Worm (Caenorhabditis elegans) whole organism, mixed stage, embryonic: ENCODE data around the gene picc-1.
A peak's percentile ranks its signal among the peaks of the same experiment; 100 is the strongest.

Experiments used
- M03D4.4 ChIP-seq: sonication (generic microtip); optimal IDR thresholded peaks from 2 replicates; lab custom pipeline; 2017; ENCODE audit warnings: mild to moderate bottlenecking, missing genetic modification characterization, missing compliant biosample characterization
- bed-3 ChIP-seq: fragments of 200-800 bp; sonication (Bioruptor generic); optimal IDR thresholded peaks from 3 replicates; lab custom pipeline; 2018; ENCODE audit warnings: mild to moderate bottlenecking, missing genetic modification characterization, moderate library complexity, missing compliant biosample characterization
- ceh-39 ChIP-seq: fragments of 150-350 bp; optimal IDR thresholded peaks from 2 replicates; lab custom pipeline; 2014; ENCODE audit warnings: missing biosample characterization, missing genetic modification characterization
- ceh-83 ChIP-seq: fragments of 200-800 bp; sonication (Bioruptor generic); optimal IDR thresholded peaks from 2 replicates; lab custom pipeline; 2018; ENCODE audit warnings: mild to moderate bottlenecking, missing genetic modification characterization, missing compliant biosample characterization
- ces-1 ChIP-seq: fragments of 150-350 bp; optimal IDR thresholded peaks from 2 replicates; lab custom pipeline; 2014; ENCODE audit warnings: missing biosample characterization, missing genetic modification reagents, missing genetic modification characterization
- cnd-1 ChIP-seq: fragments of 200-800 bp; sonication (Bioruptor generic); optimal IDR thresholded peaks from 2 replicates; lab custom pipeline; 2018; ENCODE audit warnings: mild to moderate bottlenecking, missing genetic modification characterization, missing compliant biosample characterization
- drap-1 ChIP-seq: fragments of 200-800 bp; sonication (Bioruptor generic); optimal IDR thresholded peaks from 3 replicates; lab custom pipeline; 2018; ENCODE audit warnings: mild to moderate bottlenecking, missing genetic modification characterization, missing compliant biosample characterization
- elt-1 ChIP-seq: sonication (generic microtip); optimal IDR thresholded peaks from 2 replicates; lab custom pipeline; 2017; ENCODE audit warnings: missing genetic modification characterization, mild to moderate bottlenecking, missing compliant biosample characterization, antibody characterized with exemption, moderate library complexity, borderline replicate concordance; ENCODE audit not compliant: insufficient read depth
- elt-3 ChIP-seq: fragments of 150-350 bp; optimal IDR thresholded peaks from 2 replicates; lab custom pipeline; 2014; ENCODE audit warnings: missing biosample characterization, missing genetic modification characterization
- flh-1 ChIP-seq: fragments of 200-800 bp; sonication (Bioruptor generic); optimal IDR thresholded peaks from 2 replicates; lab custom pipeline; 2018; ENCODE audit warnings: mild to moderate bottlenecking, missing genetic modification characterization, moderate library complexity, missing compliant biosample characterization
- ham-2 ChIP-seq: fragments of 200-800 bp; sonication (Bioruptor generic); optimal IDR thresholded peaks from 2 replicates; lab custom pipeline; 2018; ENCODE audit warnings: mild to moderate bottlenecking, missing genetic modification characterization, missing compliant biosample characterization
- hlh-1 ChIP-seq: fragments of 150-350 bp; optimal IDR thresholded peaks from 2 replicates; lab custom pipeline; 2014; ENCODE audit warnings: missing biosample characterization, missing genetic modification reagents, missing genetic modification characterization
- lin-13 ChIP-seq: fragments of 150-350 bp; optimal IDR thresholded peaks from 2 replicates; lab custom pipeline; 2014; ENCODE audit warnings: missing biosample characterization, missing genetic modification characterization
- lin-32 ChIP-seq: fragments of 200-800 bp; sonication (Bioruptor generic); optimal IDR thresholded peaks from 2 replicates; lab custom pipeline; 2018; ENCODE audit warnings: mild to moderate bottlenecking, missing genetic modification characterization, missing compliant biosample characterization
- lsy-2 ChIP-seq: fragments of 150-350 bp; optimal IDR thresholded peaks from 2 replicates; lab custom pipeline; 2014; ENCODE audit warnings: missing biosample characterization, missing genetic modification characterization
- mab-5 ChIP-seq: fragments of 150-350 bp; optimal IDR thresholded peaks from 2 replicates; lab custom pipeline; 2014; ENCODE audit warnings: missing biosample characterization, missing genetic modification characterization
- mep-1 ChIP-seq: fragments of 150-350 bp; optimal IDR thresholded peaks from 2 replicates; lab custom pipeline; 2017; ENCODE audit warnings: missing biosample characterization, missing genetic modification reagents, missing genetic modification characterization, inconsistent platforms
- mls-2 ChIP-seq: sonication (generic microtip); optimal IDR thresholded peaks from 2 replicates; lab custom pipeline; 2016; ENCODE audit warnings: mild to moderate bottlenecking, missing genetic modification characterization, moderate library complexity, missing compliant biosample characterization
- nhr-12 ChIP-seq: fragments of 150-350 bp; optimal IDR thresholded peaks from 2 replicates; lab custom pipeline; 2014; ENCODE audit warnings: missing biosample characterization, missing genetic modification characterization
- nhr-237 ChIP-seq: fragments of 150-350 bp; optimal IDR thresholded peaks from 2 replicates; lab custom pipeline; 2014; ENCODE audit warnings: missing biosample characterization, missing genetic modification characterization
- nhr-28 ChIP-seq: fragments of 150-350 bp; optimal IDR thresholded peaks from 2 replicates; lab custom pipeline; 2014; ENCODE audit warnings: missing biosample characterization, missing genetic modification characterization
- nhr-76 ChIP-seq: sonication (generic microtip); optimal IDR thresholded peaks from 2 replicates; lab custom pipeline; 2017; ENCODE audit warnings: missing biosample characterization, missing genetic modification characterization
- pha-4 ChIP-seq: fragments of 150-350 bp; optimal IDR thresholded peaks from 2 replicates; lab custom pipeline; 2018; ENCODE audit warnings: missing biosample characterization, missing genetic modification reagents, missing genetic modification characterization
- sem-2 ChIP-seq: fragments of 200-800 bp; sonication (Bioruptor generic); optimal IDR thresholded peaks from 2 replicates; lab custom pipeline; 2018; ENCODE audit warnings: mild to moderate bottlenecking, missing genetic modification characterization, missing compliant biosample characterization
- snpc-4 ChIP-seq: fragments of 150-350 bp; optimal IDR thresholded peaks from 2 replicates; lab custom pipeline; 2014; ENCODE audit warnings: missing biosample characterization, missing genetic modification characterization
- sptf-1 ChIP-seq: sonication (generic microtip); optimal IDR thresholded peaks from 2 replicates; lab custom pipeline; 2017; ENCODE audit warnings: mild to moderate bottlenecking, missing genetic modification characterization, moderate library complexity, missing compliant biosample characterization
- tbx-8 ChIP-seq: fragments of 200-800 bp; sonication (Bioruptor generic); optimal IDR thresholded peaks from 2 replicates; lab custom pipeline; 2018; ENCODE audit warnings: mild to moderate bottlenecking, missing genetic modification characterization, moderate library complexity, missing compliant biosample characterization
- unc-120 ChIP-seq: sonication (generic microtip); optimal IDR thresholded peaks from 2 replicates; lab custom pipeline; 2017; ENCODE audit warnings: missing genetic modification characterization, missing compliant biosample characterization; ENCODE audit not compliant: poor library complexity, severe bottlenecking
- unc-39 ChIP-seq: fragments of 150-350 bp; optimal IDR thresholded peaks from 2 replicates; lab custom pipeline; 2014; ENCODE audit warnings: missing biosample characterization, missing genetic modification characterization
- unc-62 ChIP-seq: fragments of 150-350 bp; optimal IDR thresholded peaks from 2 replicates; lab custom pipeline; 2014; ENCODE audit warnings: missing biosample characterization, missing genetic modification reagents, missing genetic modification characterization
- zip-8 ChIP-seq: fragments of 150-350 bp; optimal IDR thresholded peaks from 2 replicates; lab custom pipeline; 2014; ENCODE audit warnings: missing biosample characterization, missing genetic modification characterization
- ztf-11 ChIP-seq: fragments of 150-350 bp; optimal IDR thresholded peaks from 2 replicates; lab custom pipeline; 2014; ENCODE audit warnings: missing biosample characterization, missing genetic modification characterization

The picc-1 gene

DNA sequence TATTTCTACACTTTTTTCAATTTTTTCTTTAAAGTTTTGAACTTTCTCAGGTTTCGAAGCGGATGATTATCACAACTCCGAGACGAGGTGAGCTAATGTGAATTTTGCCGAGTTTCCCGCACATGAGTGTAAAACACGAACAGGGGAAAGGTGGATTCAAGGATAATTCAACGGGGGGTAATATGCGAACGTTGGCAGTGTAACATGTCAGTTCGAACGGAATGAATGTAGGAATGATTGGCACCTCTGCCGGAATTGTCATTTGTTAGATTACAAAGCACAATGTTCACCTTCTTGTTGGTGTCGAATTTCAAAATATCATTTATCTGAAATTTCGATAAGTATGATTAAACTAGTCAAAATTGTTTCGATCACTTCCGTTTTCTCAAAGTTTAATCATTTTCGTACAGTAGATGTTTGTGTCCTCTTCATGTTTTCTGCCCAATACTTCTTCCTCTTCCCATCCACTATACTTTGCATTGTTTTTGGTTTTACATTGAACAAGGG is at the start of gene picc-1:
Gene picc-1 (plus strand): TSS at position 51 of the 507 bp plus-strand sequence.
- TF ChIP-seq unc-62 (GFP tag; lab: Kevin White, UChicago) (peak; percentile 94), lin-32 (GFP tag; lab: Kevin White, UChicago) (no peak), snpc-4 (no peak), unc-120 (peak; percentile 28), hlh-1 (peak; percentile 36)

DNA sequence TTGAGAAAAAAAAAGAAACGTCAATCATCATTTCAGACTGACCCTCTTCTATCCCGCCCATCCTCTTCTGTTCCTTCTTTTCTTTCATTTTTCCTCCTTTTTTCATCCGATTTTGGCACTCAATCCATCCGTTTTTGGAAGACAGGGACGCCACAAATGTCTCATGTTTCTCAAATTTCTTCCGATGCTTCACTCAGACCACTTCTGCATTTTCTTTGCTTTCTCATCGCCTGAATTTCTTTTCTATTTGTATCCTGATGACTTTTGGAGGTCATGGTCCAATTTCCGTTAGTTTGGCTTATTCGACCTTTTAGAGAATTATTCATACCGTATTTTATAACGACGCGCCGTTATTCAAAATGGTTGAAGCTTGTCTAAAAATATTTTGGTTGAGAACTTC is 46.2 kb upstream of the picc-1 start:
- TF ChIP-seq sptf-1 (tag; lab: Kevin White, UChicago) (no peak), unc-39 (tag; lab: Kevin White, UChicago) (no peak), pha-4 (tag; lab: Kevin White, UChicago) (no peak), tbx-8 (GFP tag; lab: Kevin White, UChicago) (no peak), ceh-39 (tag; lab: Kevin White, UChicago) (no peak)

DNA sequence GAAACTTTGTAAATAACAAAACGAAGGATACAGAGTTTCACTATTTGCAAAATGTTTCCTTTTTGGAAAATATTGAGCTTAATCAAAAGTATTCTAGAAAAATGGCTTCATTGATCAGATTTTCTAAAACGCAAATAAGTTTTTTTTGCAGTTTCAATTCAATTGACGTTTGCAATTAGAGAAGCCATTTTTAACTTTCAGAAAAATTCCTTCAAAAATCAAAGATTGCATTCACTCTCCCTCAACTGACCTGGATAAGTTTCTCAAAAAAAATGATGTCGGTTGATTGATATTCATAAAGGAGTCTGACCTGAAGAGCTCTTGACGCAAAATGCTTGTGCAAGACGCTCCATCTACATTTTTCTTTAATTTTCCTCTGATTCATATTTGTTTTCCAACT is 45.1 kb upstream of the picc-1 start:
- TF ChIP-seq nhr-237 (tag; lab: Kevin White, UChicago) (no peak), snpc-4 (no peak), ztf-11 (tag; lab: Kevin White, UChicago) (no peak), M03D4.4 (no peak), nhr-76 (tag; lab: Kevin White, UChicago) (no peak), drap-1 (GFP tag; lab: Kevin White, UChicago) (no peak), lin-13 (tag; lab: Kevin White, UChicago) (no peak), flh-1 (no peak), unc-39 (tag; lab: Kevin White, UChicago) (no peak), ceh-39 (tag; lab: Kevin White, UChicago) (no peak), zip-8 (tag; lab: Kevin White, UChicago) (no peak), tbx-8 (GFP tag; lab: Kevin White, UChicago) (no peak), cnd-1 (no peak)

DNA sequence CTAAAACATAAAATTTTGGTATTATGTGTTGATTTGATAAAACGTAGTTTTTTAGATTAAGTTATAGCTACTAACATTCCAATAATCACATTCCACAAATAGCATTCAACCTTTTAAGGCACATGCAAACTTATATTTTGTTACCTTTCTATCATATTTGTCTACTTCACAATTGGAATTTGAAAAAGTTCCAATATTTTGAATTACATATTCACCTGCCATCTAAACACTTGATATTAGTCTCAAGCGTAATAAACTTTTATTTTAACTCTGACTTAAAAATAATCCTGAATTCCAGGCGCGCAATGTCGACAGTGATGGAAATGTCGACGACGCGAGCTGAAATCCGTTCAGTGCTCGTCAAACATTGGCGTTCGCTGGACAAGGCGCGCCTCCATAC is 43.1 kb upstream of the picc-1 start, which contains the start of gene acy-2:
Gene acy-2 (plus strand): TSS at position 301 of the 400 bp plus-strand sequence.
- TF ChIP-seq sptf-1 (tag; lab: Kevin White, UChicago) (no peak), flh-1 (no peak), ces-1 (GFP tag; lab: Kevin White, UChicago) (no peak), M03D4.4 (no peak), lin-13 (tag; lab: Kevin White, UChicago) (no peak), nhr-12 (tag; lab: Kevin White, UChicago) (no peak), tbx-8 (GFP tag; lab: Kevin White, UChicago) (no peak), elt-3 (tag; lab: Kevin White, UChicago) (no peak), unc-62 (GFP tag; lab: Kevin White, UChicago) (no peak), unc-120 (no peak), elt-1 (no peak), ceh-39 (tag; lab: Kevin White, UChicago) (no peak), lsy-2 (tag; lab: Kevin White, UChicago) (no peak), nhr-28 (tag; lab: Kevin White, UChicago) (no peak), cnd-1 (no peak), mls-2 (no peak), pha-4 (tag; lab: Kevin White, UChicago) (no peak)

DNA sequence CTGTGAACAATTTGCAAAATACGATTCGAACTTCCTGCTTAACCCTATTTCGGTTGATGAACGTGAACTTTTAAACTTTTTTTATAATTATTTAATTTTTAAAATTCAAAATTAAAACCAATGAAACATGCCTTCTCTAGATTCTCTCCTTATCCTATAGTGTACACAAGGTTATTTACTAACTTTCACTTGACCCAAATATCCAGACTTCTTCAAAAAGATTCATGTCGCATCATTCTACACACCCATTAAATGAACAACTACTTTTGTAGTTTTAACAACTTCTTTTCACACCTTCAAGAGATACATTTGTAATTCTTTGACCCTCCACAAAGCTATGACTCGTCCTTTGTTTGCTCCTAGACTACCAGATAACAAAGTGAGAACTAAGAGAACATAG is 36.1 kb upstream of the picc-1 start:
- TF ChIP-seq snpc-4 (no peak), ham-2 (GFP tag; lab: Kevin White, UChicago) (no peak), nhr-12 (tag; lab: Kevin White, UChicago) (no peak), mep-1 (tag; lab: Kevin White, UChicago) (no peak), mab-5 (tag; lab: Kevin White, UChicago) (no peak), flh-1 (no peak), ceh-83 (GFP tag; lab: Kevin White, UChicago) (no peak), ceh-39 (tag; lab: Kevin White, UChicago) (no peak), M03D4.4 (no peak), elt-1 (no peak), drap-1 (GFP tag; lab: Kevin White, UChicago) (no peak), ztf-11 (tag; lab: Kevin White, UChicago) (no peak), lin-32 (GFP tag; lab: Kevin White, UChicago) (no peak), hlh-1 (no peak), sem-2 (GFP tag; lab: Kevin White, UChicago) (no peak), tbx-8 (GFP tag; lab: Kevin White, UChicago) (no peak), lsy-2 (tag; lab: Kevin White, UChicago) (no peak), pha-4 (tag; lab: Kevin White, UChicago) (no peak), bed-3 (GFP tag; lab: Kevin White, UChicago) (no peak), unc-62 (GFP tag; lab: Kevin White, UChicago) (no peak)
